Fruit fly (Drosophila melanogaster) Kc167 (cell line): Measurements from ENCODE around the gene Rnb.

Source experiments
- h ChIP-seq: fragments of >200 bp; optimal IDR thresholded peaks from 3 replicates; lab custom pipeline; 2018; ENCODE audit warnings: missing external identifiers
- psq ChIP-seq: fragments of >200 bp; optimal IDR thresholded peaks from 2 replicates; lab custom pipeline; 2017; ENCODE audit warnings: missing external identifiers

DNA sequence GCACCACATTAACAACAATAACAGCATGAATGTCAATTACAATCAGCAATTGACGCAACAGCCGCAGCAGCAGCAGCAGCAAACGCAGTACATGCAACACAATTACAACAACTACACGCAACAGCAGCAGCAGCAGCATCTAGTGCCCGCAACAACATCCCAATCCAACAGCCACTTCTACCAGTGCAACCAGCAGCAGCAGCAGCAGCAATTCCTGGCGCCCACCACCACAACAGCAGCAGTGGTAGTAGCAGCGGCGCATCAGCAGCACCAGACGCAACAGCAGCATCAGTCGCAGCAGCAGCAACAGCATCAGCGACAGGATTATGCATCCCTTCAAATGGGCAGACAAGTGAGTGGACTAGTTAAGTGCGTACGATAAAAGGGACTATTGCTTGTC, 31.9 kb downstream of the Rnb start:
- TF ChIP-seq psq, result no peak
- no peak for TF ChIP-seq h (lab: Kevin White, UChicago)
